Fruit fly (Drosophila melanogaster) whole organism, embryonic: ENCODE data around the gene VhaPPA1-2.

Experiments used
- CG17912 ChIP-seq: fragments of 200-800 bp; sonication (Bioruptor generic); optimal IDR thresholded peaks from 2 replicates; lab custom pipeline; 2018; ENCODE audit warnings: missing biosample characterization, mild to moderate bottlenecking, missing genetic modification characterization
- CG18476 ChIP-seq: fragments of 200-800 bp; sonication (Bioruptor generic); optimal IDR thresholded peaks from 2 replicates; lab custom pipeline; 2016; ENCODE audit warnings: missing biosample characterization, mild to moderate bottlenecking, missing genetic modification characterization
- CG2875 ChIP-seq: fragments of 200-800 bp; sonication (Bioruptor generic); optimal IDR thresholded peaks from 2 replicates; lab custom pipeline; 2017; ENCODE audit warnings: missing biosample characterization, mild to moderate bottlenecking, missing genetic modification characterization, missing genetic modification reagents
- CG3726 ChIP-seq: fragments of 200-800 bp; sonication (Bioruptor generic); IDR thresholded peaks from 3 replicates; pipeline ENCODE4, ENCODE4 v1.3.6; 2022; ENCODE audit warnings: missing biosample characterization, missing genetic modification characterization
- Dll ChIP-seq: fragments of 200-800 bp; sonication (Bioruptor generic); IDR thresholded peaks from 4 replicates; pipeline ENCODE4 v1.3.6; 2022; ENCODE audit warnings: missing biosample characterization, missing genetic modification characterization; ENCODE audit not compliant: partially characterized antibody
- HmgZ ChIP-seq: fragments of 200-800 bp; sonication (Bioruptor generic); optimal IDR thresholded peaks from 2 replicates; lab custom pipeline; 2018; ENCODE audit warnings: missing biosample characterization, mild to moderate bottlenecking, missing genetic modification characterization
- Lim3 ChIP-seq: fragments of 200-800 bp; sonication (Bioruptor generic); IDR thresholded peaks from 2 replicates; pipeline ENCODE4 v1.3.6; 2022; ENCODE audit warnings: missing biosample characterization, missing genetic modification characterization
- Lpt ChIP-seq: fragments of >200 bp; optimal IDR thresholded peaks from 2 replicates; lab custom pipeline; 2018; ENCODE audit warnings: missing biosample characterization, missing genetic modification characterization
- ac ChIP-seq: fragments of 200-800 bp; sonication (Bioruptor generic); optimal IDR thresholded peaks from 3 replicates; lab custom pipeline; 2017; ENCODE audit warnings: missing biosample characterization, mild to moderate bottlenecking, missing genetic modification characterization
- ap ChIP-seq: fragments of 200-800 bp; sonication (Bioruptor generic); IDR thresholded peaks from 2 replicates; pipeline ENCODE4 v1.3.6; 2022; ENCODE audit warnings: missing biosample characterization, missing genetic modification characterization
- jing ChIP-seq: fragments of 200-800 bp; sonication (Bioruptor generic); optimal IDR thresholded peaks from 2 replicates; lab custom pipeline; 2018; ENCODE audit warnings: missing biosample characterization, mild to moderate bottlenecking, missing genetic modification characterization
- oc ChIP-seq: fragments of 200-800 bp; sonication (Bioruptor generic); optimal IDR thresholded peaks from 2 replicates; lab custom pipeline; 2018; ENCODE audit warnings: missing biosample characterization, mild to moderate bottlenecking, missing genetic modification characterization, moderate library complexity
- pan ChIP-seq, 4 experiments: fragments of >200 bp in 3 of 4; fragments of 200-800 bp in 1 of 4; sonication (Bioruptor generic) in 1 of 4; optimal IDR thresholded peaks in 3 of 4; IDR thresholded peaks in 1 of 4; 2 replicates each; pipeline versions ENCODE4 v1.3.6 to Lab custom; 2017 to 2022; ENCODE audit warnings: missing biosample characterization in 2 of 4, missing genetic modification characterization in 2 of 4, mixed read lengths in 1 of 4
- tap ChIP-seq: fragments of 200-800 bp; optimal IDR thresholded peaks from 3 replicates; lab custom pipeline; 2019; ENCODE audit warnings: missing biosample characterization, mild to moderate bottlenecking, missing genetic modification characterization, moderate library complexity

DNA sequence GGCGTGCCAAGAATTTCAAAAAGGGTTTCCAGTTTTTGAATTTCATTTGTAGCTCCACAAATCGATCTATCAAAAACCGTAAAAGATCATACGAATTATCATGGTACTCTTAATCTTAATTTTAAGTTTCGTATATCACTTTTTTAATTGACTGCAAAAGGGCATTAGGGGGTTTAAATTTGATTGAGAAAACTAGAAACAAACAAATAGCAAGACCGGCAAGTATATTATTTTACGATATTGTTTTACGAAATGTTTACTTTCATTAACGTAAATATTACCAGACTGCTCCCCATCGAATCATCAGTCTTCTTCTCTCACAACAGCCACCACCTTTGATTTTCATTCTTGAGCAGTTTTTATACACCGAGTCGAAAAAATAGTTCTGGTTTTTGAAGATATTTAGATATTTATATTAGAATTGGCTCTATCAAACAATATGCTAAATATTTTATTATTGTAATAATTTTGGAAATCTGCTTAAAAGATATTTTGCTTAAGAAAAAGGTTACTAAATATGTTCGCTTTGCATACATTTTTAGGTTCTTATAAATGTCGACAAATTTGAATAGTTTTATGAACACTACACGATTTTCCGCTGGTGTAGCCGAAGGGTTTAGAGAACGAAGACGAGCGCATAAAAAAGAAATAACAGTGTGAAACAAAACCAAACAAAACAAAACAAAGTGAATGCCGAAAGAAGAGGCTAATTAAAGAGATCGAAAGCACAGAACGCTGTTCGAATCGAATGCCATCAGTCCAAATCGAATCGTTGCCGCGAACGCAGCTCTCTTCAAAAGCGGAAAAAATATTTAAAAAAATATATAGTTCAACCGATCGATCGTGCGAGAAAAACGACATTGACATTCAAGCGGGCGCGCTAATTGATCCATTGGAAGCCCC lies 18.1 kb upstream of the VhaPPA1-2 start, which contains the start of gene Sdr:
- TF ChIP-seq oc (tag; lab: Kevin White, UChicago), result no peak
- no peak for TF ChIP-seq Dll (GFP tag; lab: Robert Waterston, UW)
- TF ChIP-seq pan (optimal IDR thresholded peaks at IDR 0.05; lab: Kevin White, UChicago), result no peak
- no peak for TF ChIP-seq pan (GFP tag; optimal IDR thresholded peaks at IDR 0.05 in 1 of 2, IDR thresholded peaks at IDR 0.05 in 1 of 2)
- no peak for TF ChIP-seq jing (GFP tag; lab: Kevin White, UChicago)
- no peak for TF ChIP-seq ap (GFP tag; lab: Robert Waterston, UW)
- TF ChIP-seq tap (tag; lab: Kevin White, UChicago), result no peak
- TF ChIP-seq CG2875 (GFP tag; lab: Kevin White, UChicago), result no peak
- TF ChIP-seq CG3726 (GFP tag; lab: Robert Waterston, UW), result no peak
- no peak for TF ChIP-seq HmgZ (tag; lab: Kevin White, UChicago)
- TF ChIP-seq Lpt (GFP tag; lab: Kevin White, UChicago), result no peak
- no peak for TF ChIP-seq Lim3 (GFP tag; lab: Robert Waterston, UW)
- TF ChIP-seq CG18476 (GFP tag; lab: Kevin White, UChicago), result no peak
- no peak for TF ChIP-seq CG17912 (GFP tag; lab: Kevin White, UChicago)
- TF ChIP-seq ac (GFP tag; lab: Kevin White, UChicago), result no peak
